Fruit fly (Drosophila melanogaster): ENCODE data around the gene nerfin-1.

Gene nerfin-1

dm6 chr3L:960557-960956, 51.6 kb downstream of the nerfin-1 start:
- peak; percentile 35 for TF ChIP-seq nerfin-1 (tag; optimal IDR thresholded peaks at IDR 0.05)
- TF ChIP-seq fd64A (GFP tag; optimal IDR thresholded peaks at IDR 0.05) = peak; percentile 3
- peak; percentile 37 for TF ChIP-seq unpg (GFP tag; optimal IDR thresholded peaks at IDR 0.05)
- no peak for TF ChIP-seq CG6254 (GFP tag; optimal IDR thresholded peaks at IDR 0.05)
- TF ChIP-seq CG6813 (GFP tag; optimal IDR thresholded peaks at IDR 0.05) = peak; percentile 18
- TF ChIP-seq odd (GFP tag; optimal IDR thresholded peaks at IDR 0.05) = peak; percentile 56
- peak; percentile 37 for TF ChIP-seq lab (GFP tag; optimal IDR thresholded peaks at IDR 0.05)
- TF ChIP-seq Vsx1 (GFP tag; optimal IDR thresholded peaks at IDR 0.05) = peak; percentile 23
- peak; percentile 6 for TF ChIP-seq CrebB (tag; optimal IDR thresholded peaks at IDR 0.05)
- TF ChIP-seq CG2712 (tag; optimal IDR thresholded peaks at IDR 0.05) = no peak
- TF ChIP-seq Hmr (GFP tag; optimal IDR thresholded peaks at IDR 0.05) = peak; percentile 15
- TF ChIP-seq lilli (GFP tag; optimal IDR thresholded peaks at IDR 0.05) = no peak
- peak; percentile 68 for TF ChIP-seq run (tag; optimal IDR thresholded peaks at IDR 0.05)
- peak; percentile 34 for TF ChIP-seq Sox100B (GFP tag; optimal IDR thresholded peaks at IDR 0.05)
- peak; percentile 73 for TF ChIP-seq CG2678 (tag; optimal IDR thresholded peaks at IDR 0.05)
- no peak for TF ChIP-seq CG15601 (tag; optimal IDR thresholded peaks at IDR 0.05)
- peak; percentile 60 for TF ChIP-seq CG15269 (tag; optimal IDR thresholded peaks at IDR 0.05)
- TF ChIP-seq Hr51 (GFP tag; optimal IDR thresholded peaks at IDR 0.05) = peak in 1 of 2 experiments; percentile 55
- no peak for TF ChIP-seq dan (GFP tag; IDR thresholded peaks at IDR 0.05)
- no peak for TF ChIP-seq sna (GFP tag; IDR thresholded peaks at IDR 0.05; ENCODE audit: partially characterized antibody)
- peak; percentile 33 for TF ChIP-seq HHEX (GFP tag; optimal IDR thresholded peaks at IDR 0.05)
- peak; percentile 72 for TF ChIP-seq mirr (GFP tag; optimal IDR thresholded peaks at IDR 0.05)
- TF ChIP-seq CG10147 (GFP tag; optimal IDR thresholded peaks at IDR 0.05) = peak; percentile 13
- no peak for TF ChIP-seq CG3065 (GFP tag; optimal IDR thresholded peaks at IDR 0.05)
- TF ChIP-seq CG4707 (GFP tag; optimal IDR thresholded peaks at IDR 0.05) = peak; percentile 4
- no peak for TF ChIP-seq sisA (GFP tag; IDR thresholded peaks at IDR 0.05)
- no peak for TF ChIP-seq corto (GFP tag; optimal IDR thresholded peaks at IDR 0.05)
- TF ChIP-seq MTF-1 (GFP tag; optimal IDR thresholded peaks at IDR 0.05; ENCODE audit: borderline replicate concordance) = peak; percentile 64
- TF ChIP-seq nau (GFP tag; optimal IDR thresholded peaks at IDR 0.05) = peak; percentile 40
- peak; percentile 55 for TF ChIP-seq B-H2 (GFP tag; optimal IDR thresholded peaks at IDR 0.05)
- peak; percentile 22 for TF ChIP-seq Asciz (GFP tag; optimal IDR thresholded peaks at IDR 0.05)
- peak; percentile 14 for TF ChIP-seq wek (GFP tag; optimal IDR thresholded peaks at IDR 0.05)
- peak; percentile 46 for TF ChIP-seq CG13424 (tag; optimal IDR thresholded peaks at IDR 0.05)
- peak; percentile 85 for TF ChIP-seq exex (tag; optimal IDR thresholded peaks at IDR 0.05)
- peak; percentile 37 for TF ChIP-seq dmrt99B (tag; optimal IDR thresholded peaks at IDR 0.05)
- peak; percentile 18 for TF ChIP-seq Sox102F (GFP tag; optimal IDR thresholded peaks at IDR 0.05)
- no peak for TF ChIP-seq schlank (tag; optimal IDR thresholded peaks at IDR 0.05)
- no peak for TF ChIP-seq ap (GFP tag; IDR thresholded peaks at IDR 0.05)
- TF ChIP-seq Meics (GFP tag; optimal IDR thresholded peaks at IDR 0.05) = peak; percentile 12
- 0 out of 3 replicates have a peak, but pooled peaks have one; percentile 10 for TF ChIP-seq CG11695 (GFP tag; IDR thresholded peaks at IDR 0.05)
- TF ChIP-seq BtbVII (GFP tag; optimal IDR thresholded peaks at IDR 0.05) = peak; percentile 58
- no peak for TF ChIP-seq CG5953 (GFP tag; IDR thresholded peaks at IDR 0.05)
- TF ChIP-seq crp (GFP tag; optimal IDR thresholded peaks at IDR 0.05) = no peak
- TF ChIP-seq PHDP (tag; optimal IDR thresholded peaks at IDR 0.05) = peak; percentile 80
- TF ChIP-seq CG13894 (tag; optimal IDR thresholded peaks at IDR 0.05) = peak; percentile 28
- TF ChIP-seq CG17359 (tag; optimal IDR thresholded peaks at IDR 0.05) = peak; percentile 9
- TF ChIP-seq NFAT (GFP tag; IDR thresholded peaks at IDR 0.05) = no peak
- TF ChIP-seq CG31365 (tag; optimal IDR thresholded peaks at IDR 0.05) = peak; percentile 17

Data from whole organism, embryonic.